Fruit fly (Drosophila melanogaster) whole organism, prepupa: ENCODE measurements around the gene LSm-4.

Experiments used
- CG10631 ChIP-seq: fragments of 200-800 bp; sonication (Bioruptor generic); optimal IDR thresholded peaks from 2 replicates; lab custom pipeline; 2016; ENCODE audit warnings: missing biosample characterization, missing genetic modification characterization
- CG10669 ChIP-seq: fragments of 200-800 bp; sonication (Bioruptor generic); optimal IDR thresholded peaks from 3 replicates; lab custom pipeline; 2018; ENCODE audit warnings: missing biosample characterization, mild to moderate bottlenecking, missing genetic modification characterization, moderate library complexity
- CG11762 ChIP-seq: fragments of 200-800 bp; sonication (Bioruptor generic); optimal IDR thresholded peaks from 3 replicates; lab custom pipeline; 2016; ENCODE audit warnings: missing biosample characterization, missing genetic modification characterization; ENCODE audit not compliant: insufficient read depth
- CG11902 ChIP-seq: fragments of 200-800 bp; sonication (Bioruptor generic); optimal IDR thresholded peaks from 3 replicates; lab custom pipeline; 2016; ENCODE audit warnings: missing biosample characterization, missing genetic modification characterization
- CG15336 ChIP-seq: fragments of 200-800 bp; sonication (Bioruptor generic); IDR thresholded peaks from 2 replicates; pipeline ENCODE4 v1.3.6; 2022; ENCODE audit warnings: missing biosample characterization, missing genetic modification characterization
- CG3032 ChIP-seq: fragments of 200-800 bp; optimal IDR thresholded peaks from 2 replicates; lab custom pipeline; 2019; ENCODE audit warnings: missing biosample characterization, mild to moderate bottlenecking, missing genetic modification characterization, moderate library complexity
- CG31627 ChIP-seq: fragments of 200-800 bp; sonication (Bioruptor generic); optimal IDR thresholded peaks from 3 replicates; lab custom pipeline; 2016; ENCODE audit warnings: missing biosample characterization, missing genetic modification characterization
- CG32006 ChIP-seq: fragments of 200-800 bp; sonication (Bioruptor generic); optimal IDR thresholded peaks from 3 replicates; lab custom pipeline; 2017; ENCODE audit warnings: missing biosample characterization, mild to moderate bottlenecking, missing genetic modification characterization
- CG34406 ChIP-seq: fragments of 200-800 bp; sonication (Bioruptor generic); optimal IDR thresholded peaks from 3 replicates; lab custom pipeline; 2016; ENCODE audit warnings: missing biosample characterization, missing genetic modification characterization
- CG3919 ChIP-seq: fragments of 200-800 bp; sonication (Bioruptor generic); optimal IDR thresholded peaks from 3 replicates; lab custom pipeline; 2016; ENCODE audit warnings: missing biosample characterization, missing genetic modification characterization
- CG4318 ChIP-seq: fragments of 200-800 bp; sonication (Bioruptor generic); optimal IDR thresholded peaks from 3 replicates; lab custom pipeline; 2017; ENCODE audit warnings: missing biosample characterization, mild to moderate bottlenecking, missing genetic modification characterization
- CG6163 ChIP-seq: fragments of 200-800 bp; sonication (Bioruptor generic); IDR thresholded peaks from 3 replicates; pipeline ENCODE4 v1.3.6; 2022; ENCODE audit warnings: missing biosample characterization, missing genetic modification characterization
- CG6792 ChIP-seq: fragments of 200-800 bp; sonication (Bioruptor generic); optimal IDR thresholded peaks from 3 replicates; lab custom pipeline; 2016; ENCODE audit warnings: missing biosample characterization, missing genetic modification characterization
- CG6808 ChIP-seq: fragments of 200-800 bp; sonication (Bioruptor generic); optimal IDR thresholded peaks from 3 replicates; lab custom pipeline; 2017; ENCODE audit warnings: missing biosample characterization, missing genetic modification characterization, mild to moderate bottlenecking, moderate library complexity, missing genetic modification reagents
- CG6854 ChIP-seq: fragments of 200-800 bp; sonication (Bioruptor generic); optimal IDR thresholded peaks from 2 replicates; lab custom pipeline; 2017; ENCODE audit warnings: missing biosample characterization, mild to moderate bottlenecking, missing genetic modification characterization
- CG7368 ChIP-seq: fragments of 200-800 bp; sonication (Bioruptor generic); optimal IDR thresholded peaks from 3 replicates; lab custom pipeline; 2016; ENCODE audit warnings: missing biosample characterization, missing genetic modification characterization
- CG8119 ChIP-seq: fragments of 200-800 bp; sonication (Bioruptor generic); IDR thresholded peaks from 3 replicates; pipeline ENCODE4 v1.3.6; 2022; ENCODE audit warnings: missing biosample characterization, missing genetic modification characterization
- CG8632 ChIP-seq: fragments of 200-800 bp; sonication (Bioruptor generic); optimal IDR thresholded peaks from 3 replicates; lab custom pipeline; 2016; ENCODE audit warnings: missing biosample characterization, missing genetic modification characterization
- CG9139 ChIP-seq: fragments of 200-800 bp; sonication (Bioruptor generic); optimal IDR thresholded peaks from 3 replicates; lab custom pipeline; 2017; ENCODE audit warnings: missing biosample characterization, mild to moderate bottlenecking, missing genetic modification characterization
- Eip75B ChIP-seq: fragments of 200-800 bp; sonication (Bioruptor generic); optimal IDR thresholded peaks from 3 replicates; lab custom pipeline; 2016; ENCODE audit warnings: missing biosample characterization, missing genetic modification characterization
- Eip78C ChIP-seq: fragments of 200-800 bp; sonication (Bioruptor generic); peaks from one replicate; lab custom pipeline; 2016; ENCODE audit warnings: missing biosample characterization, missing genetic modification characterization
- Eip93F ChIP-seq: fragments of 200-800 bp; sonication (Bioruptor generic); optimal IDR thresholded peaks from 2 replicates; lab custom pipeline; 2016; ENCODE audit warnings: missing biosample characterization, mild to moderate bottlenecking, missing genetic modification characterization
- Ets21C ChIP-seq: fragments of 200-800 bp; sonication (Bioruptor generic); optimal IDR thresholded peaks from 3 replicates; lab custom pipeline; 2016; ENCODE audit warnings: missing biosample characterization, missing genetic modification characterization
- Ets96B ChIP-seq: fragments of 200-800 bp; optimal IDR thresholded peaks from 2 replicates; lab custom pipeline; 2019; ENCODE audit warnings: missing biosample characterization, mild to moderate bottlenecking, missing genetic modification characterization, moderate library complexity
- Gug ChIP-seq: fragments of 200-800 bp; sonication (Bioruptor generic); IDR thresholded peaks from 2 replicates; pipeline ENCODE4 v1.3.6; 2022; ENCODE audit warnings: missing biosample characterization, missing genetic modification characterization
- Hr39 ChIP-seq: fragments of 200-800 bp; sonication (Bioruptor generic); optimal IDR thresholded peaks from 2 replicates; lab custom pipeline; 2016; ENCODE audit warnings: missing biosample characterization, missing genetic modification characterization
- Hr4 ChIP-seq: fragments of 200-800 bp; sonication (Bioruptor generic); optimal IDR thresholded peaks from 3 replicates; lab custom pipeline; 2016; ENCODE audit warnings: missing biosample characterization, missing genetic modification characterization
- Lpt ChIP-seq: fragments of 200-800 bp; sonication (Bioruptor generic); optimal IDR thresholded peaks from 3 replicates; lab custom pipeline; 2016; ENCODE audit warnings: missing biosample characterization, missing genetic modification characterization
- Met ChIP-seq: fragments of 200-800 bp; sonication (Bioruptor generic); optimal IDR thresholded peaks from 3 replicates; lab custom pipeline; 2016; ENCODE audit warnings: missing biosample characterization, missing genetic modification characterization
- OdsH ChIP-seq: fragments of 200-800 bp; sonication (Bioruptor generic); optimal IDR thresholded peaks from 3 replicates; lab custom pipeline; 2016; ENCODE audit warnings: missing biosample characterization, missing genetic modification characterization
- Smox ChIP-seq: fragments of 200-800 bp; sonication (Bioruptor generic); optimal IDR thresholded peaks from 3 replicates; lab custom pipeline; 2016; ENCODE audit warnings: missing biosample characterization, missing genetic modification characterization
- Sox102F ChIP-seq: fragments of 200-800 bp; sonication (Bioruptor generic); optimal IDR thresholded peaks from 2 replicates; lab custom pipeline; 2016; ENCODE audit warnings: missing biosample characterization, mild to moderate bottlenecking, missing genetic modification characterization
- Sox14 ChIP-seq: fragments of 200-800 bp; sonication (Bioruptor generic); optimal IDR thresholded peaks from 3 replicates; lab custom pipeline; 2016; ENCODE audit warnings: missing biosample characterization, missing genetic modification characterization
- Sox15 ChIP-seq: fragments of 200-800 bp; sonication (Bioruptor generic); optimal IDR thresholded peaks from 3 replicates; lab custom pipeline; 2016; ENCODE audit warnings: missing biosample characterization, missing genetic modification characterization
- achi ChIP-seq: fragments of 200-800 bp; sonication (Bioruptor generic); optimal IDR thresholded peaks from 3 replicates; lab custom pipeline; 2016; ENCODE audit warnings: missing biosample characterization, missing genetic modification characterization
- acj6 ChIP-seq: fragments of 200-800 bp; sonication (Bioruptor generic); optimal IDR thresholded peaks from 3 replicates; lab custom pipeline; 2016; ENCODE audit warnings: missing biosample characterization, missing genetic modification characterization
- cyc ChIP-seq: fragments of 200-800 bp; sonication (Bioruptor generic); optimal IDR thresholded peaks from 3 replicates; lab custom pipeline; 2016; ENCODE audit warnings: missing biosample characterization, missing genetic modification characterization
- dac ChIP-seq: fragments of 200-800 bp; sonication (Bioruptor generic); optimal IDR thresholded peaks from 2 replicates; lab custom pipeline; 2017; ENCODE audit warnings: missing biosample characterization, mild to moderate bottlenecking, missing genetic modification characterization
- dsx ChIP-seq: fragments of 200-800 bp; optimal IDR thresholded peaks from 3 replicates; lab custom pipeline; 2019; ENCODE audit warnings: missing biosample characterization, mild to moderate bottlenecking, missing genetic modification characterization, moderate library complexity; ENCODE audit not compliant: poor library complexity, severe bottlenecking
- eg ChIP-seq: fragments of 200-800 bp; sonication (Bioruptor generic); IDR thresholded peaks from 3 replicates; pipeline ENCODE4 v1.3.6; 2022; ENCODE audit warnings: missing biosample characterization, missing genetic modification characterization
- esn ChIP-seq: fragments of 200-800 bp; sonication (Bioruptor generic); optimal IDR thresholded peaks from 2 replicates; lab custom pipeline; 2016; ENCODE audit warnings: missing biosample characterization, mild to moderate bottlenecking, missing genetic modification characterization, moderate library complexity
- fd59A ChIP-seq: fragments of 200-800 bp; sonication (Bioruptor generic); optimal IDR thresholded peaks from 2 replicates; lab custom pipeline; 2017; ENCODE audit warnings: missing biosample characterization, mild to moderate bottlenecking, missing genetic modification characterization, missing genetic modification reagents
- fd85E ChIP-seq: fragments of 200-800 bp; sonication (Bioruptor generic); optimal IDR thresholded peaks from 3 replicates; lab custom pipeline; 2016; ENCODE audit warnings: missing biosample characterization, missing genetic modification characterization
- fkh ChIP-seq: fragments of 200-800 bp; sonication (Bioruptor generic); optimal IDR thresholded peaks from 3 replicates; lab custom pipeline; 2017; ENCODE audit warnings: missing biosample characterization, mild to moderate bottlenecking, missing genetic modification characterization, moderate library complexity
- lz ChIP-seq: fragments of 200-800 bp; sonication (Bioruptor generic); optimal IDR thresholded peaks from 3 replicates; lab custom pipeline; 2016; ENCODE audit warnings: missing biosample characterization, missing genetic modification characterization
- net ChIP-seq: fragments of 200-800 bp; sonication (Bioruptor generic); optimal IDR thresholded peaks from 3 replicates; lab custom pipeline; 2016; ENCODE audit warnings: missing biosample characterization, missing genetic modification characterization
- pdm3 ChIP-seq: fragments of 200-800 bp; sonication (Bioruptor generic); optimal IDR thresholded peaks from 3 replicates; lab custom pipeline; 2016; ENCODE audit warnings: missing biosample characterization, missing genetic modification characterization
- salr ChIP-seq, 2 experiments: fragments of 200-800 bp; sonication (Bioruptor generic); optimal IDR thresholded peaks; 3 replicates each; lab custom pipeline; 2016 to 2018; ENCODE audit warnings: missing biosample characterization in 2 of 2, missing genetic modification characterization in 2 of 2, mild to moderate bottlenecking in 1 of 2
- ss ChIP-seq, 2 experiments: fragments of 200-800 bp; sonication (Bioruptor generic); optimal IDR thresholded peaks; 2 replicates in 1 of 2; 3 replicates in 1 of 2; lab custom pipeline; 2017 to 2018; ENCODE audit warnings: mild to moderate bottlenecking in 2 of 2, missing biosample characterization in 2 of 2, missing genetic modification characterization in 2 of 2, moderate library complexity in 1 of 2
- svp ChIP-seq: fragments of 200-800 bp; sonication (Bioruptor generic); peaks from one replicate; lab custom pipeline; 2016; ENCODE audit warnings: missing biosample characterization, missing genetic modification characterization
- topi ChIP-seq: fragments of 200-800 bp; sonication (Bioruptor generic); optimal IDR thresholded peaks from 3 replicates; lab custom pipeline; 2016; ENCODE audit warnings: missing biosample characterization, missing genetic modification characterization

LSm-4 gene

DNA sequence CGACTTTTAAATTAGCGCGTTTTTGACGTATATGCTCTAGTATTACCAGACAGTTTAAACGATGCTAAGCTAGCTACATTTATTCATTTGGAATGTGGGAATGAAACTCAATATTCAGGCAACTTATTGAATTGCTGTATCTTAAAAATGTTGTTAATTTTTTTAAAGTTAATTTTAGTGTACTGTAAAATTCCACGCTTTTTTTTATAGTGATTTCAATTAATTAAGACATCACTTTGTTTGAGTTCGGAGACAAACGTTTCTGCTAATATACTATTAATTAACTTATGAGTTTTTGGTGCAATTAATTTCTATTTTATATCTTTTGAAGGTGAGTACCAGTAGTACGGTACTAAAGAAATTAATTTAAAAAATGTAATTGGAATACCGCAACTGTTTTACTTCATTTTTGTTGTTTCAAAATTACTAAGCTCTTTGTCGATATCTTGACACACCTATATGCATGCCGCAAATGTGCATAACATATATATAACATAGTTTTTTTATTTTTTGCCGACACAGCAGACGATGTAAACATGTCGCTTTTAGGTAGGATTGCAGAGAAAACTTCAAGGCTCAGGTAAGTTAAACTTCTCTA is 18.7 kb downstream of the LSm-4 start, which contains the start of the genes Cdk1 and mRpS7:
Gene Cdk1 (minus strand): TSS at position 55 of the 598 bp plus-strand sequence.
Gene mRpS7 (plus strand): TSS at position 455 of the 598 bp plus-strand sequence.
- peak; percentile 73 for TF ChIP-seq Hr4 (GFP tag; lab: Kevin White, UChicago)
- peak; percentile 69 for TF ChIP-seq Eip75B (GFP tag; lab: Kevin White, UChicago)
- peak; percentile 65 for TF ChIP-seq CG15336 (GFP tag; lab: Robert Waterston, UW)
- peak; percentile 63 for TF ChIP-seq achi (GFP tag; lab: Kevin White, UChicago)
- peak; percentile 61 for TF ChIP-seq lz (GFP tag; lab: Kevin White, UChicago)
- TF ChIP-seq CG32006 (GFP tag; lab: Kevin White, UChicago) = no peak
- peak; percentile 72 for TF ChIP-seq Met (GFP tag; lab: Kevin White, UChicago)
- no peak for TF ChIP-seq CG6808
- peak; percentile 67 for TF ChIP-seq CG10669 (GFP tag; lab: Kevin White, UChicago)
- TF ChIP-seq CG6792 (GFP tag; lab: Kevin White, UChicago) = peak; percentile 53
- TF ChIP-seq CG3919 = no peak
- TF ChIP-seq pdm3 = peak; percentile 78
- peak; percentile 71 for TF ChIP-seq Hr39 (GFP tag; lab: Kevin White, UChicago)
- peak; percentile 74 for TF ChIP-seq Sox14 (GFP tag; lab: Kevin White, UChicago)
- TF ChIP-seq Eip78C (GFP tag; lab: Kevin White, UChicago) = peak; percentile 91
- TF ChIP-seq CG4318 = peak; percentile 57
- no peak for TF ChIP-seq Gug (GFP tag; lab: Robert Waterston, UW)
- TF ChIP-seq ss (GFP tag; optimal IDR thresholded peaks at IDR 0.05; lab: Kevin White, UChicago) = peak in 1 of 2 experiments; percentile 68
- TF ChIP-seq dsx (GFP tag; lab: Kevin White, UChicago) = peak; percentile 57
- TF ChIP-seq CG11902 (GFP tag; lab: Kevin White, UChicago) = peak; percentile 56
- peak; percentile 44 for TF ChIP-seq CG11762 (GFP tag; lab: Kevin White, UChicago)
- TF ChIP-seq fd59A (GFP tag; lab: Kevin White, UChicago) = no peak
- peak; percentile 51 for TF ChIP-seq CG8632 (GFP tag; lab: Kevin White, UChicago)
- peak; percentile 28 for TF ChIP-seq dac
- peak; percentile 74 for TF ChIP-seq Smox (GFP tag; lab: Kevin White, UChicago)
- no peak for TF ChIP-seq Sox102F (GFP tag; lab: Kevin White, UChicago)
- TF ChIP-seq cyc (GFP tag; lab: Kevin White, UChicago) = peak; percentile 72
- peak; percentile 77 for TF ChIP-seq esn (GFP tag; lab: Kevin White, UChicago)
- no peak for TF ChIP-seq fkh (GFP tag; lab: Kevin White, UChicago)
- TF ChIP-seq net (GFP tag; lab: Kevin White, UChicago) = no peak
- TF ChIP-seq Sox15 = peak; percentile 49
- TF ChIP-seq CG3032 (tag; lab: Kevin White, UChicago) = peak; percentile 71
- TF ChIP-seq CG9139 (GFP tag; lab: Kevin White, UChicago) = no peak
- peak; percentile 74 for TF ChIP-seq CG31627 (GFP tag; lab: Kevin White, UChicago)
- TF ChIP-seq CG34406 = peak; percentile 55
- peak; percentile 48 for TF ChIP-seq Lpt (GFP tag; lab: Kevin White, UChicago)
- TF ChIP-seq CG8119 (GFP tag; lab: Robert Waterston, UW) = peak; percentile 79; the same call in 2 of the 3 replicates
- no peak; the same call in 1 of the 3 replicates for TF ChIP-seq eg
- no peak for TF ChIP-seq Eip93F (GFP tag; lab: Kevin White, UChicago)
- peak in 1 of 2 experiments; percentile 69 for TF ChIP-seq salr (GFP tag; optimal IDR thresholded peaks at IDR 0.05; lab: Kevin White, UChicago)
- TF ChIP-seq CG6854 = no peak
- peak; percentile 72 for TF ChIP-seq CG10631 (GFP tag; lab: Kevin White, UChicago)
- no peak for TF ChIP-seq CG6163 (GFP tag; lab: Robert Waterston, UW)
- TF ChIP-seq OdsH (GFP tag; lab: Kevin White, UChicago) = peak; percentile 78
- TF ChIP-seq acj6 = peak; percentile 68
- TF ChIP-seq CG7368 (GFP tag; lab: Kevin White, UChicago) = peak; percentile 22
- peak; percentile 74 for TF ChIP-seq topi (GFP tag; lab: Kevin White, UChicago)
- no peak for TF ChIP-seq svp (GFP tag; lab: Kevin White, UChicago)
- TF ChIP-seq Ets96B (tag; lab: Kevin White, UChicago) = peak; percentile 68
- TF ChIP-seq Ets21C (GFP tag; lab: Kevin White, UChicago) = peak; percentile 59
- no peak for TF ChIP-seq fd85E
